Worm (Caenorhabditis elegans): ENCODE measurements around the gene F07A11.1.

F07A11.1 gene

DNA sequence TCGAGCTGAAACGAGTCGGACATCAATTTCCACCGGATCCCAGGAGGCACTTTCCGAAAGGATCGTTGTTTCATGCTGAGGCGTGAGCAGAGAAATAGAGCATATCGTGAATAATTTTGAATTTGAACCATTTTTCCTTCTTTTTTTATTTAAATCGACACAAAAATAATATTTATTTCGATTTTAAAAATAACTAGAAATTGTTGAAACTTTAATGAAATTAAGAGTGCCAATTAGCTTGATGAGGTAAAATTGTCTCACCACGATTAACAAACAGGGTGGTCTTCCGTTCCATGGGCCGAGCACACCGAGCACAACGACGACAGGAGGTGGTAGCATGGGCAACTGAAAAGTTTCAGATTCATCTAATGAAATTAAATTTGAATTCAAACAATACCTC is 3.6 kb downstream of the F07A11.1 start:
- no peak for TF ChIP-seq ceh-9 (tag; optimal IDR thresholded peaks at IDR 0.05)
- no peak for TF ChIP-seq fkh-2 (tag; optimal IDR thresholded peaks at IDR 0.05)
- TF ChIP-seq mml-1 (tag; optimal IDR thresholded peaks at IDR 0.05), result no peak
- no peak for TF ChIP-seq aly-2 (tag; optimal IDR thresholded peaks at IDR 0.05)
- TF ChIP-seq mdl-1 (tag; optimal IDR thresholded peaks at IDR 0.05), result no peak
- no peak for TF ChIP-seq nhr-43 (tag; optimal IDR thresholded peaks at IDR 0.05; ENCODE audit: poor library complexity, severe bottlenecking)
- no peak for TF ChIP-seq ceh-16 (tag; optimal IDR thresholded peaks at IDR 0.05)
- TF ChIP-seq egl-5 (tag; optimal IDR thresholded peaks at IDR 0.05), result no peak
- no peak for TF ChIP-seq ceh-28 (tag; optimal IDR thresholded peaks at IDR 0.05)
- no peak for TF ChIP-seq unc-62 (GFP tag; optimal IDR thresholded peaks at IDR 0.05)
- no peak for TF ChIP-seq skn-1 (tag; optimal IDR thresholded peaks at IDR 0.05)
- no peak for TF ChIP-seq nhr-76 (tag; optimal IDR thresholded peaks at IDR 0.05)
- TF ChIP-seq elt-3 (tag; optimal IDR thresholded peaks at IDR 0.05), result no peak
- TF ChIP-seq unc-39 (tag; optimal IDR thresholded peaks at IDR 0.05), result no peak
- no peak for TF ChIP-seq nhr-77 (tag; optimal IDR thresholded peaks at IDR 0.05)
- TF ChIP-seq jun-1 (tag; optimal IDR thresholded peaks at IDR 0.05), result no peak

DNA sequence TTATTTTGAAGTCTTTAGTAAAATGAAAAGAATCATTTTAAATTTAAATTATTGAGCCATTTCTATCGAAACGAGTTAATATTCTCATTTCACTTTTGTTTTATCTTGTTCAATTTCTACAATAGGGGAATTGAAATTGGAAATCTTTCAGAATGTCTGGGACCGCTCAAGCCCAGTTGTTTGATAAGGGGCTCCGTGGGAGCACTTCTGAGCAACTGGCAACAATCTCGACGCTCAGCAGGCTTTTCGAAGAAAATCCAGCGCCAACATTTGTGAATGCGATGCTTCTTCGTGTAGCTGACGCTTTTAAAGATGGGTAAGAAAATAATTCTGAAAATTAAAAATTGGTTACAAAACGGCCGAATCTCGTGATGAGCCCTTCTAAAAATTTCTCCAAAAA is 9.2 kb downstream of the F07A11.1 start, which contains the start of gene ints-7:
Gene ints-7 (plus strand): TSS at position 152 of the 400 bp plus-strand sequence.
- no peak for TF ChIP-seq fos-1 (tag; optimal IDR thresholded peaks at IDR 0.05)
- no peak for TF ChIP-seq ZK546.5 (tag; optimal IDR thresholded peaks at IDR 0.05)
- TF ChIP-seq snpc-4 (tag; optimal IDR thresholded peaks at IDR 0.05), result no peak
- TF ChIP-seq ama-1 (optimal IDR thresholded peaks at IDR 0.05), result no peak
- TF ChIP-seq elt-2 (tag; optimal IDR thresholded peaks at IDR 0.05), result no peak
- TF ChIP-seq pha-4 (tag; optimal IDR thresholded peaks at IDR 0.05), result no peak
- TF ChIP-seq nhr-11 (tag; optimal IDR thresholded peaks at IDR 0.05), result no peak
- no peak for TF ChIP-seq lin-39 (tag; optimal IDR thresholded peaks at IDR 0.05)
- TF ChIP-seq nhr-77 (tag; optimal IDR thresholded peaks at IDR 0.05), result no peak
- TF ChIP-seq daf-12 (tag; optimal IDR thresholded peaks at IDR 0.05), result no peak

DNA sequence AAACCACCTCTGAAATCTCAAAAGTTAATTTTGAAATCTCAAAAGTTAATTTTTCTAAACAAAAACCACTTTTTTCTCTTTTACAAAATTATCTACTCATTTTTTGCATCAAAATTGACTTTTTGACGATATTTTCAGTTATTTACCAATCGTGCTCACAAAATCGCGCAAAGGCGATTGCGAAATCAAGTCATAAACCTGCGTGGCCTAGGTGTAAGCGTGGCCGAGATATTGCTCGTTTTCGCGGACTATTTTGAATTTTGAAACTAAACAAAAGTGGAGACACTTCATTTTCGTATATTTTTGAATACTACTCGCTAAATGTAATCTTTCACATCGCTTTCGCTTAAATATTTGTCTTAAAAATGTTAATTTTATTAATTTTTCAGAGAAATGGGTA is 13.6 kb downstream of the F07A11.1 start, which contains the start of gene smc-6:
Gene smc-6 (plus strand): TSS at position 390 of the 400 bp plus-strand sequence.
- no peak for TF ChIP-seq fkh-2 (tag; optimal IDR thresholded peaks at IDR 0.05)
- TF ChIP-seq tbx-2 (tag; optimal IDR thresholded peaks at IDR 0.05), result no peak
- no peak for TF ChIP-seq nhr-43 (tag; optimal IDR thresholded peaks at IDR 0.05; ENCODE audit: poor library complexity, severe bottlenecking)
- TF ChIP-seq fos-1 (tag; optimal IDR thresholded peaks at IDR 0.05), result no peak
- peak; percentile 60 for TF ChIP-seq pha-4 (tag; optimal IDR thresholded peaks at IDR 0.05)
- TF ChIP-seq lin-15B (tag; optimal IDR thresholded peaks at IDR 0.05), result peak; percentile 61
- TF ChIP-seq ama-1 (optimal IDR thresholded peaks at IDR 0.05), result no peak
- TF ChIP-seq snpc-4 (tag; optimal IDR thresholded peaks at IDR 0.05), result peak; percentile 28
- TF ChIP-seq nhr-76 (tag; optimal IDR thresholded peaks at IDR 0.05), result no peak
- no peak for TF ChIP-seq ceh-9 (tag; optimal IDR thresholded peaks at IDR 0.05)
- TF ChIP-seq hmg-11 (tag; optimal IDR thresholded peaks at IDR 0.05), result no peak

DNA sequence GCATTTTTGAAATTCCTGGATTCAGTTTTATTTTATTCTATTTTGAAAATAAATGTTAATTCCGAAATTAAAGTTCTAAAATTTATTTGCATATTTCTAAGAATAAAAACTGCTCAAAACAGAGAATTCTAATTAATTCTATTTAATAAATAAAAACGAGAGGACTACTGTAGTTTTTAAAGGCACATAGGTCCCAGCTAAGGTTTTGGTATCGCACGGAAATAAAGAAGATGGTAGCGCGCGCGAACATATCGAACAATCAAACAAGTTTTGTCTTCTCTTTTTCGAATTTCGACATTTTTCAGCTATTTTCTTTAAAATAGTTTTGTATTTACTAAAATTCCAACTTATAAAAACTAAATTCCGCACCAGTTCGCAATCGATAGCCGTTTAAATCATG is 14.1 kb downstream of the F07A11.1 start:
- TF ChIP-seq nhr-43 (tag; optimal IDR thresholded peaks at IDR 0.05; ENCODE audit: poor library complexity, severe bottlenecking) (no peak), pha-4 (tag; optimal IDR thresholded peaks at IDR 0.05) (no peak), nhr-23 (tag; optimal IDR thresholded peaks at IDR 0.05) (no peak), daf-12 (tag; optimal IDR thresholded peaks at IDR 0.05) (no peak), nhr-28 (tag; optimal IDR thresholded peaks at IDR 0.05) (no peak), nhr-12 (tag; optimal IDR thresholded peaks at IDR 0.05) (no peak), mdl-1 (tag; optimal IDR thresholded peaks at IDR 0.05) (no peak), nhr-237 (tag; optimal IDR thresholded peaks at IDR 0.05) (no peak), unc-39 (tag; optimal IDR thresholded peaks at IDR 0.05) (no peak), skn-1 (tag; optimal IDR thresholded peaks at IDR 0.05) (no peak), lin-15B (tag; optimal IDR thresholded peaks at IDR 0.05) (no peak), nhr-25 (tag; optimal IDR thresholded peaks at IDR 0.05) (no peak), ceh-16 (tag; optimal IDR thresholded peaks at IDR 0.05) (no peak), nhr-67 (tag; optimal IDR thresholded peaks at IDR 0.05) (no peak)

DNA sequence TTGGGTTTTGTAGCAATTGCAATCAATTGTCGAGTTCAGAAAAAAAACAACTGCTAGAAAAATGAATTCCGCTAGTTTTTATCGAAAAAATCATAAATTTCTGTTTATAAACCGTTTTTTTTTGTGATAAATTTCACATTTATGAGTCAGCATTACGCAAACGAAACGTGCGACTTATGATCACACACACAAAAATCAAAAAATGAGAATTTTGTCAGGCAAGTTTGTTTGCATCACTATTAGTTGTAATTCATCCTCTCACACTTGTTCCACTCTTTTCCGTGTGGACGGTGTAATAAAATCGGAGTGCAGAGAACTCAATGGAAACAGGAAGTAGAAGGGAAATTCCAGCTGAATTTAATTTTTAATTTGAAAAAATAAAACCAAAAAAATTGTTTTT is 14.5 kb downstream of the F07A11.1 start, which contains the start of gene pcs-1:
Gene pcs-1 (minus strand): TSS at position 344 of the 400 bp plus-strand sequence.
- no peak for TF ChIP-seq lin-39 (tag; optimal IDR thresholded peaks at IDR 0.05)
- TF ChIP-seq ztf-4 (tag; optimal IDR thresholded peaks at IDR 0.05), result no peak
- no peak for TF ChIP-seq aly-2 (tag; optimal IDR thresholded peaks at IDR 0.05)
- no peak for TF ChIP-seq elt-3 (tag; optimal IDR thresholded peaks at IDR 0.05)
- no peak for TF ChIP-seq unc-62 (GFP tag; optimal IDR thresholded peaks at IDR 0.05)
- TF ChIP-seq pha-4 (tag; optimal IDR thresholded peaks at IDR 0.05), result peak; percentile 10
- TF ChIP-seq nhr-67 (tag; optimal IDR thresholded peaks at IDR 0.05), result no peak
- no peak for TF ChIP-seq nhr-76 (tag; optimal IDR thresholded peaks at IDR 0.05)
- peak; percentile 53 for TF ChIP-seq elt-2 (tag; optimal IDR thresholded peaks at IDR 0.05)
- TF ChIP-seq mdl-1 (tag; optimal IDR thresholded peaks at IDR 0.05), result no peak

Measured in whole organism, L3 larva.